Worm (Caenorhabditis elegans) whole organism, L4/young adult: ENCODE measurements around the gene F17E9.16.

Source experiments
- W03F9.2 ChIP-seq: fragments of 150-350 bp; optimal IDR thresholded peaks from 2 replicates; lab custom pipeline; 2014; ENCODE audit warnings: missing biosample characterization, missing genetic modification characterization
- dao-5 ChIP-seq: sonication (generic microtip); optimal IDR thresholded peaks from 2 replicates; lab custom pipeline; 2016; ENCODE audit warnings: missing genotype, missing genetic modification characterization, moderate library complexity, missing compliant biosample characterization
- him-1 ChIP-seq: sonication (generic microtip); optimal IDR thresholded peaks from 2 replicates; lab custom pipeline; 2016; ENCODE audit warnings: missing genotype, missing genetic modification reagents, missing genetic modification characterization, missing compliant biosample characterization

DNA sequence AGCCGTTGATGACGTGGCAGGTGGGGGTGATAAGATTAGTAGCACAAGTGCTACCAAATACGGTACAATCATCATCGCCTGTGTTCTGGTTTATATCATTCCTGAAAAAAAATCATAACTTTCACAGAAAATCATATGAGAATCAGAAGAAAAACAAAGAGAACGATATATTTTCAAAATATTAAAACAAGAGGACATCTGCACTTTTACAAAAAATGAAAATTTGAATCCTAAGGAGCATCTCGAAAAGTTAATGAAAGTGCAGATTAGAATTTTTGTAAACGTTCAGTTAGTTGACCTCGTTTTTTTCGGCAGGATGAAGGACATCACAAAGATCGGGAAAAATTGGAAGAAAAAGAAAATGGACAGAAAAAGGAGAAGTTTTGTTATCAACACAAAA, 39.3 kb upstream of the F17E9.16 start, which contains the start of gene F35H10.10:
- no peak for TF ChIP-seq W03F9.2 (tag; lab: Kevin White, UChicago)
- TF ChIP-seq him-1: no peak
- no peak for TF ChIP-seq dao-5
